Worm (Caenorhabditis elegans) whole organism, L2 larva: ENCODE results near the gene lgc-27.

Source experiments
- C34F6.9 ChIP-seq: fragments of 150-350 bp; optimal IDR thresholded peaks from 2 replicates; lab custom pipeline; 2014; ENCODE audit warnings: missing biosample characterization, missing genetic modification characterization
- F13H6.1 ChIP-seq: sonication (generic microtip); optimal IDR thresholded peaks from 2 replicates; lab custom pipeline; 2016; ENCODE audit warnings: missing genetic modification characterization, missing compliant biosample characterization
- R02D3.7 ChIP-seq: fragments of 150-350 bp; optimal IDR thresholded peaks from 2 replicates; lab custom pipeline; 2014; ENCODE audit warnings: missing biosample characterization, missing genetic modification characterization
- Y55F3AM.14 ChIP-seq: fragments of 200-800 bp; sonication (Bioruptor generic); optimal IDR thresholded peaks from 2 replicates; lab custom pipeline; 2018; ENCODE audit warnings: mild to moderate bottlenecking, missing genetic modification characterization, missing compliant biosample characterization
- ZK546.5 ChIP-seq: sonication (generic microtip); optimal IDR thresholded peaks from 2 replicates; lab custom pipeline; 2017; ENCODE audit warnings: missing biosample characterization, missing genetic modification characterization
- alr-1 ChIP-seq: fragments of 150-350 bp; optimal IDR thresholded peaks from 2 replicates; lab custom pipeline; 2014; ENCODE audit warnings: missing biosample characterization, missing genetic modification characterization
- ama-1 ChIP-seq: fragments of 150-350 bp; optimal IDR thresholded peaks from 2 replicates; lab custom pipeline; 2018; ENCODE audit warnings: inconsistent platforms
- ceh-16 ChIP-seq: fragments of 150-350 bp; optimal IDR thresholded peaks from 2 replicates; lab custom pipeline; 2014; ENCODE audit warnings: missing biosample characterization, missing genetic modification characterization
- ceh-82 ChIP-seq: fragments of 150-350 bp; optimal IDR thresholded peaks from 2 replicates; lab custom pipeline; 2014; ENCODE audit warnings: missing biosample characterization, missing genetic modification characterization
- crh-2 ChIP-seq: sonication (generic microtip); optimal IDR thresholded peaks from 2 replicates; lab custom pipeline; 2017; ENCODE audit warnings: missing biosample characterization, missing genetic modification characterization
- egl-27 ChIP-seq: sonication (generic microtip); optimal IDR thresholded peaks from 3 replicates; lab custom pipeline; 2017; ENCODE audit warnings: missing biosample characterization, missing genetic modification reagents, missing genetic modification characterization
- elt-1 ChIP-seq: fragments of 150-350 bp; optimal IDR thresholded peaks from 2 replicates; lab custom pipeline; 2014; ENCODE audit warnings: missing biosample characterization, missing genetic modification characterization
- fos-1 ChIP-seq: fragments of 150-350 bp; optimal IDR thresholded peaks from 2 replicates; lab custom pipeline; 2014; ENCODE audit warnings: missing biosample characterization, missing genetic modification characterization
- lin-13 ChIP-seq: fragments of 150-350 bp; optimal IDR thresholded peaks from 2 replicates; lab custom pipeline; 2014; ENCODE audit warnings: missing biosample characterization, missing genetic modification reagents, missing genetic modification characterization
- lsy-2 ChIP-seq, 2 experiments: fragments of 150-350 bp in 1 of 2; sonication (generic microtip) in 1 of 2; optimal IDR thresholded peaks; 2 replicates each; lab custom pipeline; 2014 to 2017; ENCODE audit warnings: missing biosample characterization in 2 of 2, missing genetic modification characterization in 2 of 2
- mab-5 ChIP-seq: fragments of 150-350 bp; optimal IDR thresholded peaks from 2 replicates; lab custom pipeline; 2014; ENCODE audit warnings: missing biosample characterization, missing genetic modification characterization
- mbf-1 ChIP-seq: sonication (generic microtip); optimal IDR thresholded peaks from 2 replicates; lab custom pipeline; 2017; ENCODE audit warnings: missing biosample characterization, missing genetic modification characterization
- mdl-1 ChIP-seq, 2 experiments: fragments of 150-350 bp in 1 of 2; sonication (generic microtip) in 1 of 2; optimal IDR thresholded peaks; 2 replicates each; lab custom pipeline; 2017; ENCODE audit warnings: missing biosample characterization in 2 of 2, missing genetic modification characterization in 2 of 2
- nhr-10 ChIP-seq: sonication (generic microtip); optimal IDR thresholded peaks from 2 replicates; lab custom pipeline; 2017; ENCODE audit warnings: missing biosample characterization, missing genetic modification characterization
- nhr-12 ChIP-seq: fragments of 150-350 bp; optimal IDR thresholded peaks from 2 replicates; lab custom pipeline; 2014; ENCODE audit warnings: missing biosample characterization, missing genetic modification characterization
- nhr-129 ChIP-seq: fragments of 150-350 bp; optimal IDR thresholded peaks from 2 replicates; lab custom pipeline; 2014; ENCODE audit warnings: missing biosample characterization, missing genetic modification characterization
- nhr-21 ChIP-seq: fragments of 150-350 bp; optimal IDR thresholded peaks from 2 replicates; lab custom pipeline; 2014; ENCODE audit warnings: missing biosample characterization, missing genetic modification characterization
- nhr-237 ChIP-seq: fragments of 150-350 bp; optimal IDR thresholded peaks from 2 replicates; lab custom pipeline; 2014; ENCODE audit warnings: missing biosample characterization, missing genetic modification characterization
- nhr-25 ChIP-seq: fragments of 150-350 bp; sonication (generic microtip); optimal IDR thresholded peaks from 3 replicates; lab custom pipeline; 2014; ENCODE audit warnings: missing biosample characterization, missing genetic modification characterization
- nhr-77 ChIP-seq: fragments of 150-350 bp; optimal IDR thresholded peaks from 2 replicates; lab custom pipeline; 2014; ENCODE audit warnings: missing biosample characterization, missing genetic modification characterization
- peb-1 ChIP-seq: fragments of 150-350 bp; optimal IDR thresholded peaks from 2 replicates; lab custom pipeline; 2014; ENCODE audit warnings: missing biosample characterization, missing genetic modification characterization
- sma-3 ChIP-seq: sonication (generic microtip); optimal IDR thresholded peaks from 2 replicates; lab custom pipeline; 2016; ENCODE audit warnings: missing genetic modification reagents, missing genetic modification characterization, missing compliant biosample characterization
- sma-9 ChIP-seq, 2 experiments: fragments of 150-350 bp in 1 of 2; sonication (generic microtip) in 1 of 2; optimal IDR thresholded peaks; 2 replicates each; lab custom pipeline; 2014 to 2016; ENCODE audit warnings: missing genetic modification characterization in 2 of 2, mild to moderate bottlenecking in 1 of 2, missing biosample characterization in 1 of 2, missing compliant biosample characterization in 1 of 2, missing genetic modification reagents in 1 of 2, moderate library complexity in 1 of 2
- snpc-4 ChIP-seq: fragments of 150-350 bp; optimal IDR thresholded peaks from 2 replicates; lab custom pipeline; 2014; ENCODE audit warnings: missing biosample characterization, missing genetic modification characterization
- unc-55 ChIP-seq: fragments of 150-350 bp; sonication (generic microtip); optimal IDR thresholded peaks from 3 replicates; lab custom pipeline; 2014; ENCODE audit warnings: missing biosample characterization, missing genetic modification reagents, missing genetic modification characterization
- unc-62 ChIP-seq: fragments of 150-350 bp; optimal IDR thresholded peaks from 2 replicates; lab custom pipeline; 2014; ENCODE audit warnings: missing biosample characterization, missing genetic modification reagents, missing genetic modification characterization
- zag-1 ChIP-seq: fragments of 150-350 bp; optimal IDR thresholded peaks from 2 replicates; lab custom pipeline; 2014; ENCODE audit warnings: missing biosample characterization, missing genetic modification characterization
- ztf-11 ChIP-seq: sonication (generic microtip); optimal IDR thresholded peaks from 2 replicates; lab custom pipeline; 2017; ENCODE audit warnings: missing biosample characterization, missing genetic modification characterization
- ztf-4 ChIP-seq: fragments of 150-350 bp; optimal IDR thresholded peaks from 2 replicates; lab custom pipeline; 2014; ENCODE audit warnings: missing biosample characterization, missing genetic modification characterization

lgc-27 gene

DNA sequence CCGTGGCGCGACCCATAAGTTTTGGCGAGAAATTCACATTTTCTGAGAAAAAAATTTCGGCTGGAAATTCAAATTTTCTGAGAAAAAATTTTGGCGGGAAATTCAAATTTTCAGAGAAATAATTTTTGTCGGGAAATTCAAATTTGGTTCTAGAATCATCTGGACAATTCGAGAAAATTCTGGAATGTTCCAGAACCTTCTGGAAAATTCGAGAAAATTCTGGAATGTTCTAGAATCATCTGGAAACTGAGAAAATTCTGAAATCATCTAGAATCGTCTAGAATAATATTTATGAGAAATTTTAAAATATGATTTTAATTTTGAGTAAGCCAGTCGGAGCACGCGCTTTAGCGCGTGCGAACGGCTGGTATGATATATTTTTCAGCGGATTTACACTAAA, 36.0 kb downstream of the lgc-27 start:
- no peak for TF ChIP-seq mbf-1 (tag; lab: Kevin White, UChicago)
- TF ChIP-seq nhr-77 (tag; lab: Kevin White, UChicago) = no peak
- TF ChIP-seq C34F6.9 = no peak
- no peak for TF ChIP-seq mab-5 (tag; lab: Kevin White, UChicago)
- TF ChIP-seq nhr-237 (tag; lab: Kevin White, UChicago) = no peak
- no peak for TF ChIP-seq nhr-25 (tag; lab: Kevin White, UChicago)
- TF ChIP-seq nhr-10 (tag; lab: Kevin White, UChicago) = no peak
- TF ChIP-seq peb-1 (tag; lab: Kevin White, UChicago) = no peak
- no peak for TF ChIP-seq sma-3 (GFP tag; lab: Kevin White, UChicago)
- TF ChIP-seq lin-13 (GFP tag; lab: Kevin White, UChicago) = no peak
- TF ChIP-seq, all 48 proteins: peak for 0

DNA sequence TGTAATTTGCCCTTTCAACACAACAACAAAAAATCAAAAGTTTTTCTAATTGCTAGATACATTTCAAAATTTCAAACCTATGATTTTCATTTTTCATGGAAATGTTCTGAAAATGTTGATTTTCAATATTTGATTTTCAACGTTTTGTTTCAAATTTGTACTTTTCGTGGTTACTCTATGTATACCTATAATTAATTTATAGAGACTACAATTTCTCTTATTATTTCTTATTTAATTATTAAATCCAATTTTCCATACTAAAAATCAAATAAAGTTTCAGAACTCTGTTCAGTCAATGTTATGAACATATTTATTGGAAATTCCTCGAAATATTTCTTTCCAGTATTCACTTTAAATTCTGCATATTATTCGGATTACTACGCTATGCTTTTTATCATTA, 38.1 kb downstream of the lgc-27 start, which contains the start of gene sre-39:
TSS of gene sre-39 (plus strand) at position 301 of the 400 bp plus-strand sequence.
- TF ChIP-seq alr-1 (tag; lab: Kevin White, UChicago) = no peak
- TF ChIP-seq R02D3.7 (tag; lab: Kevin White, UChicago) = no peak
- TF ChIP-seq fos-1 (tag; lab: Kevin White, UChicago) = no peak
- no peak for TF ChIP-seq peb-1 (tag; lab: Kevin White, UChicago)
- no peak for TF ChIP-seq elt-1 (tag; lab: Kevin White, UChicago)
- no peak for TF ChIP-seq ztf-11 (tag; lab: Kevin White, UChicago)
- no peak for TF ChIP-seq unc-62 (GFP tag; lab: Kevin White, UChicago)
- no peak for TF ChIP-seq nhr-25 (tag; lab: Kevin White, UChicago)
- no peak for TF ChIP-seq zag-1 (tag; lab: Kevin White, UChicago)
- TF ChIP-seq nhr-129 (tag; lab: Kevin White, UChicago) = no peak
- TF ChIP-seq Y55F3AM.14 (GFP tag; lab: Kevin White, UChicago) = no peak
- no peak for TF ChIP-seq sma-3 (GFP tag; lab: Kevin White, UChicago)
- TF ChIP-seq mab-5 (tag; lab: Kevin White, UChicago) = no peak
- TF ChIP-seq, all 48 proteins: peak for 0

DNA sequence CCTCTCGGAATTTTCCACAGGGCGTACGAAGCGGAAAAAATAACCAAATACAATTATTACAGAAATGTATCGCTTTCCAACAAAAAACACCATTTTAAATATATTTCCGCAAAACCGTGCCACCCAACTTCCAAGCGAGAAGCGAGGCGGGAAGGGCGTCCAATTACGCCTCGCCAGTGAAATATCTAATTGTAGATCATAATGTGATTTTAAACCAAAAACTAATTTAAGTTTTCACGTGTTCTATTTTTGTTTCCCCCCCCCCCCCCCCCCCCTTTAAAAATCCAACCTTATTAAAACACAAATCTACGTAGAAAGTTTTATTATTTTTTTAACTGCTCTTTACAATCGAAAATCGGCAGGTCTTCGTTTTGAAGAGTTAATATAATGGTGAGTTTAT, 40.6 kb downstream of the lgc-27 start, which contains the start of gene F10G7.12:
TSS of gene F10G7.12 (plus strand) at position 301 of the 400 bp plus-strand sequence.
- TF ChIP-seq nhr-21 = no peak
- TF ChIP-seq snpc-4 (tag; lab: Kevin White, UChicago) = no peak
- TF ChIP-seq ZK546.5 (tag; lab: Kevin White, UChicago) = no peak
- TF ChIP-seq nhr-12 (tag; lab: Kevin White, UChicago) = no peak
- TF ChIP-seq egl-27 = no peak
- TF ChIP-seq ceh-16 = no peak

DNA sequence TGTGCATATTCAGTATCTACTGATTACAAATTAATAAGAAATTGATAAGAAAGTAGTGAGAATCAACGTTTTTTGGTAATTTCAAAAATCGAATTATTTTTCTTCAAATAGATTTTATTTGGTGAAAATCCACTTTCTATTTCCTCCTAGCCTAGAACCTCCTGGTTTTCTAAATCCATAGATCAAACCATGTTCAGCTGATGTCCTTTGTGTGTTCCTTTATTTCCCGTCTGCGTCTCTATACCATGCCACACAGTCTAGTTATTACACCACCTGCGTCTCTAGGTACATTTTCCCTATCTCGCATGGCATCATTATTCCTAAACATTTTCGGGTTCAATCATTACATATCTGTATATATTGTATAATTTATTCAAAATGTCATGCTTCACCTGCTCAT, 44.2 kb downstream of the lgc-27 start, which contains the start of gene F10G7.5:
TSS of gene F10G7.5 (plus strand) at position 286 of the 400 bp plus-strand sequence.
- TF ChIP-seq ZK546.5 (tag; lab: Kevin White, UChicago) = no peak
- TF ChIP-seq sma-9 (GFP tag; optimal IDR thresholded peaks at IDR 0.05; lab: Kevin White, UChicago) = peak; percentile 27
- TF ChIP-seq sma-9 (tag; optimal IDR thresholded peaks at IDR 0.05; lab: Kevin White, UChicago) = no peak
- no peak for TF ChIP-seq ceh-82 (tag; lab: Kevin White, UChicago)
- TF ChIP-seq nhr-129 (tag; lab: Kevin White, UChicago) = no peak
- TF ChIP-seq lsy-2 (tag; optimal IDR thresholded peaks at IDR 0.05; lab: Kevin White, UChicago) = peak in 1 of 2 experiments; percentile 60
- TF ChIP-seq crh-2 (tag; lab: Kevin White, UChicago) = peak; percentile 17
- TF ChIP-seq fos-1 (tag; lab: Kevin White, UChicago) = peak; percentile 49
- peak; percentile 11 for TF ChIP-seq F13H6.1
- TF ChIP-seq C34F6.9 = peak; percentile 42
- no peak for TF ChIP-seq ztf-4 (tag; lab: Kevin White, UChicago)
- no peak for TF ChIP-seq unc-55 (GFP tag; lab: Kevin White, UChicago)
- TF ChIP-seq mbf-1 (tag; lab: Kevin White, UChicago) = no peak
- no peak for TF ChIP-seq nhr-12 (tag; lab: Kevin White, UChicago)
- no peak for TF ChIP-seq R02D3.7 (tag; lab: Kevin White, UChicago)
- peak in 1 of 2 experiments; percentile 8 for TF ChIP-seq mdl-1 (tag; optimal IDR thresholded peaks at IDR 0.05; lab: Kevin White, UChicago)
- no peak for TF ChIP-seq nhr-21

DNA sequence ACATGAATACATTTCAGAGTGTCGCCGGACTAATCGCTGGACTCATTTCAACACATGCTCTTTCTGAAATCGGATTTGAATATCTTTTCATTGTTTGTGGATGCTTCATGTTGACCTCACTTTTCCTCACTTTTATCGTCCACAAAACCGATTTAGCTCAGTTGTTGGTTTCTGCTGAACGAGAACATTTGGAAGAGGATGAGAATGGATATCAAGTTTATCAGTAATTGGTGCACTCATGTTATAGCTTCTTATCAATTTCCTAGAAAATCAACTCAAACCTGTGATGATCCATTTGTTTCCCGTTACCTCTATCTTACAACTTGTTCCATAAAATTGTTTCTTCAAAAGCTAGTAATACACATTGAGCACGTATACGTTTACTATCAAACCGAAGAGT, 47.2 kb downstream of the lgc-27 start:
- TF ChIP-seq ama-1 (lab: Kevin White, UChicago) = no peak
- peak; percentile 1 for TF ChIP-seq crh-2 (tag; lab: Kevin White, UChicago)
